Worm (Caenorhabditis elegans) whole organism, late embryonic: ENCODE results near the gene srg-67.

Source experiments
- Y22D7AL.16 ChIP-seq: sonication (generic microtip); optimal IDR thresholded peaks from 2 replicates; lab custom pipeline; 2016; ENCODE audit warnings: missing genetic modification characterization, missing compliant biosample characterization
- ama-1 ChIP-seq: fragments of 150-350 bp; optimal IDR thresholded peaks from 2 replicates; lab custom pipeline; 2014
- dve-1 ChIP-seq: sonication (generic microtip); optimal IDR thresholded peaks from 2 replicates; lab custom pipeline; 2017; ENCODE audit warnings: antibody characterized with exemption, mild to moderate bottlenecking, missing genetic modification characterization, missing compliant biosample characterization
- fax-1 ChIP-seq: sonication (generic microtip); optimal IDR thresholded peaks from 2 replicates; lab custom pipeline; 2016; ENCODE audit warnings: missing genotype, missing genetic modification characterization, missing compliant biosample characterization
- fkh-10 ChIP-seq: fragments of 150-350 bp; optimal IDR thresholded peaks from 2 replicates; lab custom pipeline; 2014; ENCODE audit warnings: missing biosample characterization, missing genetic modification reagents, missing genetic modification characterization
- gmeb-2 ChIP-seq: sonication (generic microtip); optimal IDR thresholded peaks from 2 replicates; lab custom pipeline; 2016; ENCODE audit warnings: missing genetic modification characterization, inconsistent platforms, missing compliant biosample characterization
- hlh-15 ChIP-seq: sonication (generic microtip); optimal IDR thresholded peaks from 2 replicates; lab custom pipeline; 2016; ENCODE audit warnings: missing genetic modification characterization, missing compliant biosample characterization
- lim-6 ChIP-seq: sonication (generic microtip); optimal IDR thresholded peaks from 2 replicates; lab custom pipeline; 2016; ENCODE audit warnings: missing genetic modification characterization, missing compliant biosample characterization
- nhr-11 ChIP-seq: fragments of 150-350 bp; optimal IDR thresholded peaks from 2 replicates; lab custom pipeline; 2014; ENCODE audit warnings: missing biosample characterization, missing genetic modification characterization
- pax-1 ChIP-seq: fragments of 150-350 bp; optimal IDR thresholded peaks from 2 replicates; lab custom pipeline; 2014; ENCODE audit warnings: missing biosample characterization, missing genetic modification characterization
- unc-86 ChIP-seq: sonication (generic microtip); optimal IDR thresholded peaks from 2 replicates; lab custom pipeline; 2016; ENCODE audit warnings: missing genetic modification characterization, missing compliant biosample characterization

DNA sequence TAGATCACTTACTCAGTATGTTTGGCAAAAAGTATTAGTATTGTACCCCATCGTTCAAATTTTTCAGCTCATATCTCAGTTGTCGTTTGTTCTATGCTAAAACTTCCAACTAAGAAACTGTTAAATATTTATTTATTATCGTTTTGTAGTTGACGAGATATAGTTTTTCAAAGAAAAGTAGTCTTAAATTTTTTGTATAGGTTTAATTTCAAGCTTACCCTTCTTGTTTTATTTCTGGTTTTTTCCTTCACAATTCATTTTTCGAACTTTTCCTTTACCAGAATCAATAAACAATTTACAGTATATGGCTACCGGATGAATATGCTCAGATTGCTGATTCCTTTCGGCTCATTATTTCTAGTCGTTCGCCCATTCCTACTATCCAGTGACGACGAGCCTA is 17.0 kb downstream of the srg-67 start, which contains the start of gene F08F3.1:
- TF ChIP-seq nhr-11 (tag; lab: Kevin White, UChicago) (no peak), hlh-15 (tag; lab: Kevin White, UChicago) (no peak), dve-1 (tag; lab: Kevin White, UChicago) (no peak), lim-6 (tag; lab: Kevin White, UChicago) (no peak), gmeb-2 (tag; lab: Kevin White, UChicago) (no peak), unc-86 (tag; lab: Kevin White, UChicago) (no peak), ama-1 (lab: Kevin White, UChicago) (no peak), fax-1 (tag; lab: Kevin White, UChicago) (no peak), Y22D7AL.16 (tag; lab: Kevin White, UChicago) (no peak), fkh-10 (no peak), pax-1 (tag; lab: Kevin White, UChicago) (no peak)
